Fruit fly (Drosophila melanogaster) whole organism, adult: Measurements from ENCODE around the gene CG14325.

Experiments
- CG33017 ChIP-seq: fragments of 200-800 bp; sonication (Bioruptor generic); optimal IDR thresholded peaks from 2 replicates; lab custom pipeline; 2018; ENCODE audit warnings: missing biosample characterization, mild to moderate bottlenecking, missing genetic modification characterization, moderate library complexity
- CG5204 ChIP-seq: fragments of 200-800 bp; sonication (Bioruptor generic); optimal IDR thresholded peaks from 2 replicates; lab custom pipeline; 2016; ENCODE audit warnings: missing biosample characterization, missing genetic modification characterization
- CG7045 ChIP-seq: fragments of 200-800 bp; sonication (Bioruptor generic); optimal IDR thresholded peaks from 2 replicates; lab custom pipeline; 2017; ENCODE audit warnings: missing biosample characterization, mild to moderate bottlenecking, missing genetic modification characterization
- Crg-1 ChIP-seq: fragments of 200-800 bp; sonication (Bioruptor generic); optimal IDR thresholded peaks from 2 replicates; lab custom pipeline; 2016; ENCODE audit warnings: missing biosample characterization, missing genetic modification characterization
- Mnt ChIP-seq: fragments of 200-800 bp; sonication (Bioruptor generic); optimal IDR thresholded peaks from 2 replicates; lab custom pipeline; 2016; ENCODE audit warnings: missing biosample characterization, mild to moderate bottlenecking, missing genetic modification characterization
- cnc ChIP-seq, 2 experiments: fragments of >200 bp; optimal IDR thresholded peaks; 2 replicates each; lab custom pipeline; 2017
- kay ChIP-seq: fragments of 200-800 bp; sonication (Bioruptor generic); peaks from one replicate; lab custom pipeline; 2016; ENCODE audit warnings: missing biosample characterization, missing genetic modification characterization, borderline replicate concordance
- pad ChIP-seq: fragments of 200-800 bp; sonication (Bioruptor generic); optimal IDR thresholded peaks from 3 replicates; lab custom pipeline; 2017; ENCODE audit warnings: missing biosample characterization, missing genetic modification characterization, mild to moderate bottlenecking, moderate library complexity, missing genetic modification reagents

- TF ChIP-seq CG5204 (GFP tag; lab: Kevin White, UChicago) (no peak), kay (GFP tag; lab: Kevin White, UChicago) (no peak), Mnt (no peak), pad (GFP tag; lab: Kevin White, UChicago) (no peak), cnc (optimal IDR thresholded peaks at IDR 0.05; lab: Kevin White, UChicago) (no peak), CG33017 (tag; lab: Kevin White, UChicago) (no peak), Crg-1 (GFP tag; lab: Kevin White, UChicago) (no peak), CG7045 (no peak)
Observed at dm6 chr3R:17611836-17612235, 15.1 kb upstream of the CG14325 start.
